Worm (Caenorhabditis elegans) whole organism, L4 larva: ENCODE measurements around the gene VF13D12L.3.
A peak's percentile ranks its signal among the peaks of the same experiment; 100 is the strongest.

Experiments used
- F26F4.8 ChIP-seq: fragments of 200-800 bp; sonication (Bioruptor generic); conservative IDR thresholded peaks from 2 replicates; pipeline ENCODE4 v1.3.6; 2022; ENCODE audit warnings: missing genetic modification characterization, missing compliant biosample characterization
- F37D6.2 ChIP-seq: sonication (generic microtip); optimal IDR thresholded peaks from 2 replicates; lab custom pipeline; 2016; ENCODE audit warnings: mild to moderate bottlenecking, missing genetic modification characterization, missing compliant biosample characterization
- T20F7.1 ChIP-seq: fragments of 200-800 bp; sonication (Bioruptor generic); optimal IDR thresholded peaks from 2 replicates; lab custom pipeline; 2018; ENCODE audit warnings: mild to moderate bottlenecking, missing genetic modification characterization, missing compliant biosample characterization
- Y48G9A.11 ChIP-seq: fragments of 200-800 bp; sonication (Bioruptor generic); IDR thresholded peaks from 2 replicates; pipeline ENCODE4 v1.3.6; 2022; ENCODE audit warnings: missing genetic modification reagents, missing genetic modification characterization, missing compliant biosample characterization
- Y5F2A.4 ChIP-seq: fragments of 200-800 bp; sonication (Bioruptor generic); optimal IDR thresholded peaks from 2 replicates; lab custom pipeline; 2018; ENCODE audit warnings: mild to moderate bottlenecking, missing genetic modification characterization, missing compliant biosample characterization
- aha-1 ChIP-seq: fragments of 150-350 bp; peaks from one replicate; lab custom pipeline; 2014; ENCODE audit warnings: missing biosample characterization, missing genetic modification characterization
- aly-2 ChIP-seq: sonication (generic microtip); optimal IDR thresholded peaks from 2 replicates; lab custom pipeline; 2018; ENCODE audit warnings: missing biosample characterization, missing genetic modification characterization
- ceh-28 ChIP-seq: fragments of 150-350 bp; optimal IDR thresholded peaks from 2 replicates; lab custom pipeline; 2014; ENCODE audit warnings: missing biosample characterization, missing genetic modification reagents, missing genetic modification characterization
- ceh-44 ChIP-seq: fragments of 200-800 bp; sonication (Bioruptor generic); IDR thresholded peaks from 2 replicates; pipeline ENCODE4 v1.3.6; 2022; ENCODE audit warnings: missing genetic modification reagents, missing genetic modification characterization, missing compliant biosample characterization
- ceh-82 ChIP-seq: sonication (generic microtip); optimal IDR thresholded peaks from 2 replicates; lab custom pipeline; 2017; ENCODE audit warnings: missing biosample characterization, missing genetic modification characterization
- dmd-6 ChIP-seq: fragments of 200-800 bp; sonication (Bioruptor generic); IDR thresholded peaks from 2 replicates; pipeline ENCODE4 v1.3.6; 2022; ENCODE audit warnings: missing genetic modification reagents, missing genetic modification characterization, missing compliant biosample characterization
- dmd-8 ChIP-seq: fragments of 200-800 bp; sonication (Bioruptor generic); IDR thresholded peaks from 2 replicates; pipeline ENCODE4 v1.3.6; 2022; ENCODE audit warnings: missing genetic modification characterization, missing compliant biosample characterization
- egl-27 ChIP-seq: sonication (generic microtip); optimal IDR thresholded peaks from 3 replicates; lab custom pipeline; 2017; ENCODE audit warnings: missing biosample characterization, missing genetic modification reagents, missing genetic modification characterization
- egl-43 ChIP-seq: fragments of 200-800 bp; sonication (Bioruptor generic); IDR thresholded peaks from 2 replicates; pipeline ENCODE4 v1.3.6; 2022; ENCODE audit warnings: missing genetic modification reagents, missing genetic modification characterization, missing compliant biosample characterization
- fkh-10 ChIP-seq: fragments of 150-350 bp; optimal IDR thresholded peaks from 2 replicates; lab custom pipeline; 2014; ENCODE audit warnings: missing biosample characterization, missing genetic modification reagents, missing genetic modification characterization
- gei-8 ChIP-seq: fragments of 200-800 bp; sonication (Bioruptor generic); optimal IDR thresholded peaks from 2 replicates; lab custom pipeline; 2018; ENCODE audit warnings: mild to moderate bottlenecking, missing genetic modification characterization, missing compliant biosample characterization
- hif-1 ChIP-seq, 2 experiments: sonication (generic microtip); optimal IDR thresholded peaks; 2 replicates each; lab custom pipeline; 2016 to 2017; ENCODE audit warnings: missing compliant biosample characterization in 2 of 2, missing genetic modification characterization in 2 of 2, missing genetic modification reagents in 2 of 2, missing genotype in 2 of 2, mild to moderate bottlenecking in 1 of 2
- hmg-1.1 ChIP-seq: fragments of 200-800 bp; sonication (Bioruptor generic); IDR thresholded peaks from 2 replicates; pipeline ENCODE4 v1.3.6; 2022; ENCODE audit warnings: missing genetic modification reagents, missing genetic modification characterization, missing compliant biosample characterization
- lir-3 ChIP-seq: sonication (generic microtip); optimal IDR thresholded peaks from 2 replicates; lab custom pipeline; 2016; ENCODE audit warnings: mild to moderate bottlenecking, missing genetic modification characterization, missing compliant biosample characterization
- mdt-29 ChIP-seq: fragments of 200-800 bp; sonication (Bioruptor generic); IDR thresholded peaks from 2 replicates; pipeline ENCODE4 v1.3.6; 2022; ENCODE audit warnings: missing genetic modification reagents, missing genetic modification characterization, missing compliant biosample characterization
- nhr-10 ChIP-seq: fragments of 150-350 bp; optimal IDR thresholded peaks from 2 replicates; lab custom pipeline; 2014; ENCODE audit warnings: missing biosample characterization, missing genetic modification characterization
- nhr-11 ChIP-seq: fragments of 150-350 bp; optimal IDR thresholded peaks from 2 replicates; lab custom pipeline; 2014; ENCODE audit warnings: missing biosample characterization, missing genetic modification characterization
- nhr-111 ChIP-seq: fragments of 200-800 bp; sonication (Bioruptor generic); optimal IDR thresholded peaks from 2 replicates; lab custom pipeline; 2018; ENCODE audit warnings: mild to moderate bottlenecking, missing genetic modification characterization, missing compliant biosample characterization
- nhr-42 ChIP-seq: fragments of 200-800 bp; sonication (Bioruptor generic); IDR thresholded peaks from 2 replicates; pipeline ENCODE4 v1.3.6; 2022; ENCODE audit warnings: missing genetic modification characterization, missing compliant biosample characterization
- nhr-6 ChIP-seq: fragments of 150-350 bp; optimal IDR thresholded peaks from 2 replicates; lab custom pipeline; 2014; ENCODE audit warnings: missing biosample characterization, missing genetic modification characterization
- nhr-77 ChIP-seq: fragments of 150-350 bp; optimal IDR thresholded peaks from 2 replicates; lab custom pipeline; 2014; ENCODE audit warnings: missing biosample characterization, missing genetic modification characterization
- pha-4 ChIP-seq, 2 experiments: fragments of 150-350 bp in 1 of 2; fragments of 200-800 bp in 1 of 2; sonication (Bioruptor generic) in 1 of 2; IDR thresholded peaks in 1 of 2; optimal IDR thresholded peaks in 1 of 2; 2 replicates each; pipeline versions ENCODE4 v1.3.6 to Lab custom; 2014 to 2022; ENCODE audit warnings: missing genetic modification characterization in 2 of 2, missing genetic modification reagents in 2 of 2, missing biosample characterization in 1 of 2, missing compliant biosample characterization in 1 of 2
- php-3 ChIP-seq: fragments of 200-800 bp; sonication (Bioruptor generic); IDR thresholded peaks from 2 replicates; pipeline ENCODE4 v1.3.6; 2022; ENCODE audit warnings: missing genetic modification reagents, missing genetic modification characterization, missing compliant biosample characterization
- saeg-2 ChIP-seq: fragments of 200-800 bp; sonication (Bioruptor generic); IDR thresholded peaks from 2 replicates; pipeline ENCODE4 v1.3.6; 2022; ENCODE audit warnings: missing genetic modification reagents, missing genetic modification characterization, missing compliant biosample characterization
- sdz-12 ChIP-seq: fragments of 200-800 bp; sonication (Bioruptor generic); optimal IDR thresholded peaks from 2 replicates; lab custom pipeline; 2018; ENCODE audit warnings: mild to moderate bottlenecking, missing genetic modification characterization, missing compliant biosample characterization
- set-16 ChIP-seq: fragments of 200-800 bp; sonication (Bioruptor generic); IDR thresholded peaks from 2 replicates; pipeline ENCODE4 v1.3.6; 2022; ENCODE audit warnings: missing genetic modification reagents, missing genetic modification characterization, missing compliant biosample characterization
- skn-1 ChIP-seq: fragments of 150-350 bp; optimal IDR thresholded peaks from 2 replicates; lab custom pipeline; 2014; ENCODE audit warnings: missing biosample characterization, missing genetic modification characterization
- spr-1 ChIP-seq: sonication (generic microtip); optimal IDR thresholded peaks from 2 replicates; lab custom pipeline; 2016; ENCODE audit warnings: mild to moderate bottlenecking, missing genetic modification characterization, missing compliant biosample characterization
- spr-3 ChIP-seq: fragments of 200-800 bp; sonication (Bioruptor generic); optimal IDR thresholded peaks from 2 replicates; lab custom pipeline; 2018; ENCODE audit warnings: mild to moderate bottlenecking, missing genetic modification characterization, missing compliant biosample characterization
- tag-97 ChIP-seq: fragments of 200-800 bp; sonication (Bioruptor generic); IDR thresholded peaks from 2 replicates; pipeline ENCODE4 v1.3.6; 2022; ENCODE audit warnings: missing genetic modification characterization, missing compliant biosample characterization
- unc-130 ChIP-seq: sonication (generic microtip); optimal IDR thresholded peaks from 2 replicates; lab custom pipeline; 2016; ENCODE audit warnings: missing genetic modification reagents, missing genetic modification characterization, missing compliant biosample characterization
- unc-62 ChIP-seq, 3 experiments: fragments of 150-350 bp in 1 of 3; sonication (generic microtip); optimal IDR thresholded peaks in 2 of 3; peaks in 1 of 3; 1 replicate in 1 of 3; 2 replicates in 2 of 3; lab custom pipeline; 2014 to 2017; ENCODE audit warnings: missing biosample characterization in 3 of 3, missing genetic modification characterization in 3 of 3, missing genetic modification reagents in 3 of 3, missing genotype in 1 of 3
- zag-1 ChIP-seq: fragments of 150-350 bp; optimal IDR thresholded peaks from 2 replicates; lab custom pipeline; 2014; ENCODE audit warnings: missing biosample characterization, missing genetic modification characterization
- ztf-11 ChIP-seq: fragments of 150-350 bp; optimal IDR thresholded peaks from 2 replicates; lab custom pipeline; 2014; ENCODE audit warnings: missing biosample characterization, missing genetic modification characterization

VF13D12L.3 gene

DNA sequence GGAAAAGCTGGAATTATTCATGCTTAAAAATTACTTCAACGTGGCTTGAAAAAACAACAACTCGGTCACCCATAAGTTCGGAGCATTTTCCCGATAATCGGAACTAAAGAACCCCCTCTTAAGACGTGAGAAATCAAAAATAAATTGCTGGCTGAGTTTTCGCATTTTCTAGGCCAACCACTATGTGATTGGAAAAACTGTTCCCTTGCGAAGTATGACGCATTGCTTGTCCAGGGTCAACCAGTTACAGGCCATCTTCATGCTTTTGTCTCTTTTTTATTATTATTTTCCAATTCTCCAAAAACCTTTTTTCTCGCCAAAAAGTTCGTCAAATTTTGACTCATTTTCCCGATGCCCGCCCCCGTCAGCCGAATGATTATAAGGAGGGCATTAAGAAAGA, 14.3 kb downstream of the VF13D12L.3 start, which contains the start of gene F13D12.3:
Gene F13D12.3, plus strand, starts transcription at position 301 of the 400 bp plus-strand sequence.
- TF ChIP-seq Y5F2A.4 (GFP tag; lab: Kevin White, UChicago) (no peak), aha-1 (peak; percentile 21)

DNA sequence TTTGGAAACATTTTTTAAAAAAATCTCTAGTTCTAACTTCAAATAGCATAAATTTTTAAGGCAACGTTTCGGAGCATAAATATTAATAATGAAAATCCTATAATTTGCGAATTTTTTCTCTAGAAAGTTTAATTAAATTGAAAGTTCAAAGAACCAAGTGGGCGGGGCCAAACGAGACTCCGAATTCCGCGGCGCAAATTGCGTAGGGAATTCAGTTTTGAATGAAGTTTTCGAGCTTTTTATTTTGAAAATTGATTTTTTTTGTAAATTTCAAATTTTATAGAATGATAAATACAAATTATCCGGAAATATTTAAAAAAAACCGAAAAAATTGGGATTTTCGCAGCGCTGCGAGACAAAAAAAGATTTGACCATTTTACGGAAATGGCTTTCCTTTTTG, 15.0 kb downstream of the VF13D12L.3 start:
- no peak for TF ChIP-seq ceh-28
- no peak for TF ChIP-seq pha-4 (GFP tag; IDR thresholded peaks at IDR 0.05; lab: Robert Waterston, UW)
- no peak for TF ChIP-seq pha-4 (tag; optimal IDR thresholded peaks at IDR 0.05; lab: Kevin White, UChicago)
- no peak for TF ChIP-seq aly-2 (tag; lab: Kevin White, UChicago)
- TF ChIP-seq tag-97, result no peak
- peak; percentile 89 for TF ChIP-seq spr-1 (tag; lab: Kevin White, UChicago)
- no peak for TF ChIP-seq fkh-10 (GFP tag; lab: Kevin White, UChicago)
- no peak for TF ChIP-seq unc-130 (GFP tag; lab: Kevin White, UChicago)
- TF ChIP-seq dmd-8, result no peak
- TF ChIP-seq ceh-82 (tag; lab: Kevin White, UChicago), result no peak
- no peak for TF ChIP-seq Y5F2A.4 (GFP tag; lab: Kevin White, UChicago)
- no peak for TF ChIP-seq ceh-44 (GFP tag; lab: Robert Waterston, UW)
- peak; percentile 87 for TF ChIP-seq T20F7.1
- TF ChIP-seq ztf-11 (tag; lab: Kevin White, UChicago), result no peak
- TF ChIP-seq hmg-1.1 (GFP tag; lab: Robert Waterston, UW), result no peak
- peak; percentile 77 for TF ChIP-seq spr-3
- peak; percentile 71 for TF ChIP-seq Y48G9A.11 (GFP tag; lab: Robert Waterston, UW)
- no peak for TF ChIP-seq hif-1 (tag; optimal IDR thresholded peaks at IDR 0.05; lab: Kevin White, UChicago)
- no peak for TF ChIP-seq egl-27 (tag; lab: Kevin White, UChicago)
- TF ChIP-seq nhr-42 (GFP tag; lab: Robert Waterston, UW), result no peak
- TF ChIP-seq F26F4.8 (GFP tag; lab: Robert Waterston, UW), result no peak

DNA sequence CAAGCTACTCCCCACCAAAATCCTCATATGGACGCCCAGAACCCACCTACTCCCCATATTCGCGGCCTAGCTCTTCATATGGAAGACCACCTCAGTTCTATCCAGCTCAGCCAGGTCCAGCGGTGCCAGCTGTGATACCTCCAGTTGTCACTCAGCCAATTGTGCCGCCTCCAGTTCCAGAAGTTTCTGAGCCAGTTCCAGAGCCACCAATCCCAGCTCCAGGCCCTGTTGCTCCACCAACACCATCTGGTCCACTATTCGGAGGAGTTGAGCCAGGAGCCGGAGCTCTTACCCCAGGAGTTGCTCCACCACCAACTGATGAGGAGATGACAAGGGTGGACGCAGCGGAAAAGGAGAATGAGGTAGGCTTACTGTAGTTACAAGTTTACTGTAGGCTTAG, 15.8 kb downstream of the VF13D12L.3 start:
- no peak for TF ChIP-seq skn-1 (tag; lab: Kevin White, UChicago)
- TF ChIP-seq egl-43 (GFP tag; lab: Robert Waterston, UW), result 0 out of 2 replicates have a peak, but pooled peaks have one; percentile 6
- TF ChIP-seq dmd-8, result no peak
- TF ChIP-seq set-16 (GFP tag; lab: Robert Waterston, UW), result peak; percentile 79
- 0 out of 2 replicates have a peak, but pooled peaks have one; percentile 26 for TF ChIP-seq php-3 (GFP tag; lab: Robert Waterston, UW)

DNA sequence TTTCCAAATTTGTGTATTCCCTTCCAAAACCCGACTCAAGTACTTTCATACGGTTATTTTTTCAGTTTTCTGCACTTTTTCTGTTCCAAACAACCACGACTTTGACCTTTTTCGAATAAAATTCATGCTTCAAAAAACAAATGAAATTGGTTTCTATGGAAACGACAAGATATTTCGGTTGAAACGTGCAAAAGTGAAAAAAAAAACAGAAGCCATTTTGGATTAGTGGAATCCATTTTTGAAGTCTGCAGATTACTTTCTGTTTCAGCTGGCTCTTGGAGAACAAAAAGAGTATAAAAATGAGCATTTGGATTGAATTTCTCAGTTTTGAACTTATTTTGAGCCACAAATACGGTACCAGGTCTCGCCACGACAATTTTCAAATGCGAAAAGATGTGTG, 16.4 kb downstream of the VF13D12L.3 start:
- TF ChIP-seq hif-1 (tag; optimal IDR thresholded peaks at IDR 0.05; lab: Kevin White, UChicago), result peak in 1 of 2 experiments; percentile 61
- no peak for TF ChIP-seq gei-8 (GFP tag; lab: Kevin White, UChicago)
- TF ChIP-seq T20F7.1, result no peak
- TF ChIP-seq aha-1, result peak; percentile 95
- no peak for TF ChIP-seq dmd-8
- no peak for TF ChIP-seq nhr-6
- TF ChIP-seq F37D6.2, result no peak
- no peak for TF ChIP-seq dmd-6 (GFP tag; lab: Robert Waterston, UW)
- no peak for TF ChIP-seq nhr-10 (tag; lab: Kevin White, UChicago)
- TF ChIP-seq unc-62 (GFP tag; optimal IDR thresholded peaks at IDR 0.05 in 1 of 2; lab: Kevin White, UChicago), result peak in 1 of 2 experiments; percentile 11
- no peak for TF ChIP-seq unc-62 (tag; optimal IDR thresholded peaks at IDR 0.05; lab: Kevin White, UChicago)
- no peak for TF ChIP-seq nhr-77 (tag; lab: Kevin White, UChicago)
- TF ChIP-seq saeg-2 (GFP tag; lab: Robert Waterston, UW), result no peak
- TF ChIP-seq zag-1 (tag; lab: Kevin White, UChicago), result no peak
- no peak for TF ChIP-seq ceh-82 (tag; lab: Kevin White, UChicago)
- TF ChIP-seq F26F4.8 (GFP tag; lab: Robert Waterston, UW), result no peak
- no peak for TF ChIP-seq mdt-29 (GFP tag; lab: Robert Waterston, UW)
- peak; percentile 11 for TF ChIP-seq nhr-11 (tag; lab: Kevin White, UChicago)
- TF ChIP-seq sdz-12 (GFP tag; lab: Kevin White, UChicago), result no peak
- no peak for TF ChIP-seq lir-3 (tag; lab: Kevin White, UChicago)
- no peak for TF ChIP-seq nhr-111 (GFP tag; lab: Kevin White, UChicago)
- TF ChIP-seq, all 104 proteins: peak for 4
